Fruit fly (Drosophila melanogaster) whole organism, embryonic: ENCODE data around the gene yellow-e3.
A peak's percentile ranks its signal among the peaks of the same experiment; 100 is the strongest.

Experiments
- CG11695 ChIP-seq: fragments of 200-800 bp; sonication (Bioruptor generic); IDR thresholded peaks from 3 replicates; pipeline ENCODE4 v1.3.6; 2022; ENCODE audit warnings: missing biosample characterization, missing genetic modification characterization
- CG12769 ChIP-seq: fragments of 200-800 bp; sonication (Bioruptor generic); optimal IDR thresholded peaks from 2 replicates; lab custom pipeline; 2019; ENCODE audit warnings: missing biosample characterization, mild to moderate bottlenecking, missing genetic modification characterization, moderate library complexity
- CG12942 ChIP-seq: fragments of 200-800 bp; sonication (Bioruptor generic); optimal IDR thresholded peaks from 3 replicates; lab custom pipeline; 2016; ENCODE audit warnings: missing biosample characterization, missing genetic modification characterization
- CG13624 ChIP-seq: fragments of 200-800 bp; sonication (Bioruptor generic); optimal IDR thresholded peaks from 2 replicates; lab custom pipeline; 2016; ENCODE audit warnings: missing biosample characterization, missing genetic modification characterization
- CG13894 ChIP-seq: fragments of 200-800 bp; sonication (Bioruptor generic); optimal IDR thresholded peaks from 3 replicates; lab custom pipeline; 2018; ENCODE audit warnings: missing biosample characterization, mild to moderate bottlenecking, missing genetic modification characterization, moderate library complexity
- CG14050 ChIP-seq: fragments of 200-800 bp; sonication (Bioruptor generic); IDR thresholded peaks from 3 replicates; pipeline ENCODE4 v1.3.6; 2022; ENCODE audit warnings: missing biosample characterization, missing genetic modification characterization
- CG15479 ChIP-seq: fragments of 200-800 bp; sonication (Bioruptor generic); optimal IDR thresholded peaks from 3 replicates; lab custom pipeline; 2019; ENCODE audit warnings: missing biosample characterization, mild to moderate bottlenecking, missing genetic modification characterization, moderate library complexity
- CG15601 ChIP-seq: fragments of 200-800 bp; sonication (Bioruptor generic); optimal IDR thresholded peaks from 3 replicates; lab custom pipeline; 2019; ENCODE audit warnings: missing biosample characterization, mild to moderate bottlenecking, missing genetic modification characterization, moderate library complexity
- CG15696 ChIP-seq: fragments of 200-800 bp; sonication (Bioruptor generic); optimal IDR thresholded peaks from 2 replicates; lab custom pipeline; 2019; ENCODE audit warnings: missing biosample characterization, mild to moderate bottlenecking, missing genetic modification characterization, moderate library complexity
- CG1602 ChIP-seq: fragments of 200-800 bp; sonication (Bioruptor generic); optimal IDR thresholded peaks from 3 replicates; lab custom pipeline; 2016; ENCODE audit warnings: missing biosample characterization, missing genetic modification characterization
- CG16815 ChIP-seq: fragments of 200-800 bp; sonication (Bioruptor generic); optimal IDR thresholded peaks from 3 replicates; lab custom pipeline; 2017; ENCODE audit warnings: missing biosample characterization, mild to moderate bottlenecking, missing genetic modification characterization
- CG17829 ChIP-seq: fragments of 200-800 bp; optimal IDR thresholded peaks from 2 replicates; lab custom pipeline; 2019; ENCODE audit warnings: missing biosample characterization, mild to moderate bottlenecking, missing genetic modification characterization, moderate library complexity
- CG18262 ChIP-seq: fragments of 200-800 bp; optimal IDR thresholded peaks from 3 replicates; lab custom pipeline; 2019; ENCODE audit warnings: missing biosample characterization, mild to moderate bottlenecking, missing genetic modification characterization, moderate library complexity
- CG2712 ChIP-seq: fragments of 200-800 bp; optimal IDR thresholded peaks from 3 replicates; lab custom pipeline; 2019; ENCODE audit warnings: missing biosample characterization, mild to moderate bottlenecking, missing genetic modification characterization, moderate library complexity
- CG30403 ChIP-seq: fragments of 200-800 bp; sonication (Bioruptor generic); optimal IDR thresholded peaks from 3 replicates; lab custom pipeline; 2016; ENCODE audit warnings: missing biosample characterization, missing genetic modification characterization
- CG31441 ChIP-seq: fragments of 200-800 bp; sonication (Bioruptor generic); IDR thresholded peaks from 2 replicates; pipeline ENCODE4 v1.3.6; 2022; ENCODE audit warnings: missing biosample characterization, missing genetic modification characterization
- CG32772 ChIP-seq: fragments of 200-800 bp; sonication (Bioruptor generic); IDR thresholded peaks from 2 replicates; pipeline ENCODE4 v1.3.6; 2022; ENCODE audit warnings: missing biosample characterization, missing genetic modification characterization
- CG34224 ChIP-seq: fragments of 200-800 bp; sonication (Bioruptor generic); IDR thresholded peaks from 3 replicates; pipeline ENCODE4 v1.3.6; 2022; ENCODE audit warnings: missing biosample characterization, missing genetic modification characterization; ENCODE audit not compliant: partially characterized antibody
- CG7745 ChIP-seq: fragments of 200-800 bp; sonication (Bioruptor generic); optimal IDR thresholded peaks from 2 replicates; lab custom pipeline; 2018; ENCODE audit warnings: missing biosample characterization, mild to moderate bottlenecking, missing genetic modification characterization, moderate library complexity
- CG8359 ChIP-seq: fragments of 200-800 bp; sonication (Bioruptor generic); optimal IDR thresholded peaks from 2 replicates; lab custom pipeline; 2017; ENCODE audit warnings: missing biosample characterization, mild to moderate bottlenecking, missing genetic modification characterization, borderline replicate concordance
- CG8388 ChIP-seq: fragments of 200-800 bp; sonication (Bioruptor generic); optimal IDR thresholded peaks from 2 replicates; lab custom pipeline; 2019; ENCODE audit warnings: missing biosample characterization, mild to moderate bottlenecking, missing genetic modification characterization, moderate library complexity
- CoRest ChIP-seq: fragments of 200-800 bp; sonication (Bioruptor generic); optimal IDR thresholded peaks from 3 replicates; lab custom pipeline; 2018; ENCODE audit warnings: missing biosample characterization, mild to moderate bottlenecking, missing genetic modification characterization, moderate library complexity
- D19A ChIP-seq: fragments of 200-800 bp; optimal IDR thresholded peaks from 3 replicates; lab custom pipeline; 2019; ENCODE audit warnings: missing biosample characterization, mild to moderate bottlenecking, missing genetic modification characterization, moderate library complexity
- Dref ChIP-seq: fragments of 200-800 bp; sonication (Bioruptor generic); IDR thresholded peaks from 2 replicates; pipeline ENCODE4 v1.3.6; 2022; ENCODE audit warnings: missing biosample characterization, missing genetic modification characterization
- Ets97D ChIP-seq: fragments of 200-800 bp; sonication (Bioruptor generic); optimal IDR thresholded peaks from 3 replicates; lab custom pipeline; 2016; ENCODE audit warnings: missing biosample characterization, missing genetic modification characterization
- Hmx ChIP-seq: fragments of 200-800 bp; sonication (Bioruptor generic); optimal IDR thresholded peaks from 2 replicates; lab custom pipeline; 2016; ENCODE audit warnings: missing biosample characterization, missing genetic modification characterization
- MBD-R2 ChIP-seq: fragments of 200-800 bp; sonication (Bioruptor generic); IDR thresholded peaks from 2 replicates; pipeline ENCODE4 v1.3.6; 2022; ENCODE audit warnings: missing biosample characterization, missing genetic modification characterization
- Meics ChIP-seq: fragments of 200-800 bp; sonication (Bioruptor generic); optimal IDR thresholded peaks from 2 replicates; lab custom pipeline; 2017; ENCODE audit warnings: missing biosample characterization, mild to moderate bottlenecking, missing genetic modification characterization
- Oli ChIP-seq: fragments of 200-800 bp; sonication (Bioruptor generic); optimal IDR thresholded peaks from 2 replicates; lab custom pipeline; 2018; ENCODE audit warnings: missing biosample characterization, mild to moderate bottlenecking, missing genetic modification characterization, moderate library complexity
- Sox100B ChIP-seq: fragments of 200-800 bp; sonication (Bioruptor generic); optimal IDR thresholded peaks from 3 replicates; lab custom pipeline; 2018; ENCODE audit warnings: missing biosample characterization, mild to moderate bottlenecking, missing genetic modification characterization
- Tbp ChIP-seq: fragments of >200 bp; optimal IDR thresholded peaks from 2 replicates; lab custom pipeline; 2018; ENCODE audit warnings: missing biosample characterization, missing genetic modification characterization
- Xrp1 ChIP-seq: fragments of 200-800 bp; sonication (Bioruptor generic); IDR thresholded peaks from 2 replicates; pipeline ENCODE4 v1.3.6; 2022; ENCODE audit warnings: missing biosample characterization, missing genetic modification characterization
- ash1 ChIP-seq: fragments of 200-800 bp; sonication (Bioruptor generic); optimal IDR thresholded peaks from 2 replicates; lab custom pipeline; 2018; ENCODE audit warnings: missing biosample characterization, mild to moderate bottlenecking, missing genetic modification characterization
- bowl ChIP-seq: fragments of 200-800 bp; sonication (Bioruptor generic); IDR thresholded peaks from 2 replicates; pipeline ENCODE4 v1.3.6; 2022; ENCODE audit warnings: missing biosample characterization, missing genetic modification characterization
- dm ChIP-seq: fragments of 200-800 bp; sonication (Bioruptor generic); optimal IDR thresholded peaks from 3 replicates; lab custom pipeline; 2016; ENCODE audit warnings: missing biosample characterization, missing genetic modification characterization
- eyg ChIP-seq: fragments of 200-800 bp; sonication (Bioruptor generic); optimal IDR thresholded peaks from 3 replicates; lab custom pipeline; 2016; ENCODE audit warnings: missing biosample characterization, missing genetic modification characterization
- gcm ChIP-seq: fragments of 200-800 bp; sonication (Bioruptor generic); optimal IDR thresholded peaks from 2 replicates; lab custom pipeline; 2019; ENCODE audit warnings: missing biosample characterization, mild to moderate bottlenecking, missing genetic modification characterization, moderate library complexity
- grau ChIP-seq: fragments of 200-800 bp; optimal IDR thresholded peaks from 3 replicates; lab custom pipeline; 2019; ENCODE audit warnings: missing biosample characterization, mild to moderate bottlenecking, missing genetic modification characterization, moderate library complexity
- gsb-n ChIP-seq: fragments of 200-800 bp; sonication (Bioruptor generic); optimal IDR thresholded peaks from 3 replicates; lab custom pipeline; 2018; ENCODE audit warnings: missing biosample characterization, mild to moderate bottlenecking, missing genetic modification characterization
- pan ChIP-seq, 4 experiments: fragments of >200 bp in 3 of 4; fragments of 200-800 bp in 1 of 4; sonication (Bioruptor generic) in 1 of 4; optimal IDR thresholded peaks in 3 of 4; IDR thresholded peaks in 1 of 4; 2 replicates each; pipeline versions ENCODE4 v1.3.6 to Lab custom; 2017 to 2022; ENCODE audit warnings: missing biosample characterization in 2 of 4, missing genetic modification characterization in 2 of 4, mixed read lengths in 1 of 4
- run ChIP-seq: fragments of 200-800 bp; sonication (Bioruptor generic); optimal IDR thresholded peaks from 3 replicates; lab custom pipeline; 2018; ENCODE audit warnings: missing biosample characterization, mild to moderate bottlenecking, missing genetic modification characterization
- ssp ChIP-seq: fragments of 200-800 bp; sonication (Bioruptor generic); IDR thresholded peaks from 2 replicates; pipeline ENCODE4 v1.3.6; 2022; ENCODE audit warnings: missing biosample characterization, missing genetic modification characterization
- sug ChIP-seq: fragments of 200-800 bp; optimal IDR thresholded peaks from 2 replicates; lab custom pipeline; 2019; ENCODE audit warnings: missing biosample characterization, mild to moderate bottlenecking, missing genetic modification characterization, moderate library complexity
- tin ChIP-seq: fragments of 200-800 bp; sonication (Bioruptor generic); optimal IDR thresholded peaks from 3 replicates; lab custom pipeline; 2016; ENCODE audit warnings: missing biosample characterization, missing genetic modification characterization
- tll ChIP-seq, 2 experiments: fragments of 200-800 bp in 1 of 2; fragments of >200 bp in 1 of 2; sonication (Bioruptor generic) in 1 of 2; optimal IDR thresholded peaks; 2 replicates each; lab custom pipeline; 2017 to 2019; ENCODE audit warnings: missing biosample characterization in 2 of 2, missing genetic modification characterization in 2 of 2, mild to moderate bottlenecking in 1 of 2, moderate library complexity in 1 of 2
- tna ChIP-seq: fragments of 200-800 bp; sonication (Bioruptor generic); IDR thresholded peaks from 2 replicates; pipeline ENCODE4 v1.3.6; 2022; ENCODE audit warnings: missing biosample characterization, missing genetic modification characterization; ENCODE audit not compliant: partially characterized antibody
- toy ChIP-seq: fragments of 200-800 bp; sonication (Bioruptor generic); IDR thresholded peaks from 2 replicates; pipeline ENCODE4 v1.3.6; 2022; ENCODE audit warnings: missing biosample characterization, missing genetic modification characterization
- zen ChIP-seq: fragments of 200-800 bp; sonication (Bioruptor generic); optimal IDR thresholded peaks from 3 replicates; lab custom pipeline; 2018; ENCODE audit warnings: missing biosample characterization, mild to moderate bottlenecking, missing genetic modification characterization, moderate library complexity
- zf30C ChIP-seq: fragments of 200-800 bp; sonication (Bioruptor generic); optimal IDR thresholded peaks from 3 replicates; lab custom pipeline; 2018; ENCODE audit warnings: missing biosample characterization, mild to moderate bottlenecking, missing genetic modification characterization

The yellow-e3 gene

dm6 chr3R:13404841-13405441 lies at the start of gene yellow-e3:
yellow-e3 (minus strand) TSS chr3R:13404870.
- TF ChIP-seq Ets97D (GFP tag; lab: Kevin White, UChicago) (no peak), run (tag; lab: Kevin White, UChicago) (no peak), zf30C (peak; percentile 95), grau (peak; percentile 44), pan (optimal IDR thresholded peaks at IDR 0.05; lab: Kevin White, UChicago) (no peak), pan (GFP tag; optimal IDR thresholded peaks at IDR 0.05 in 1 of 2, IDR thresholded peaks at IDR 0.05 in 1 of 2) (no peak), tna (no peak), CG31441 (GFP tag; lab: Robert Waterston, UW) (0 out of 2 replicates have a peak, but pooled peaks have one; percentile 35), tll (GFP tag; optimal IDR thresholded peaks at IDR 0.05; lab: Kevin White, UChicago) (peak in 1 of 2 experiments; percentile 75), CG1602 (GFP tag; lab: Kevin White, UChicago) (peak; percentile 14), bowl (GFP tag; lab: Robert Waterston, UW) (no peak), eyg (GFP tag; lab: Kevin White, UChicago) (no peak), CG8388 (GFP tag; lab: Kevin White, UChicago) (no peak), ssp (GFP tag; lab: Robert Waterston, UW) (no peak), CG32772 (no peak), CG15696 (tag; lab: Kevin White, UChicago) (peak; percentile 90), CG16815 (GFP tag; lab: Kevin White, UChicago) (peak; percentile 41), CG15601 (tag; lab: Kevin White, UChicago) (peak; percentile 24), ash1 (GFP tag; lab: Kevin White, UChicago) (no peak), sug (tag; lab: Kevin White, UChicago) (no peak), CG11695 (no peak), CG13894 (tag; lab: Kevin White, UChicago) (no peak), CG17829 (tag; lab: Kevin White, UChicago) (peak; percentile 58), Hmx (GFP tag; lab: Kevin White, UChicago) (no peak), gcm (GFP tag; lab: Kevin White, UChicago) (peak; percentile 29), CG12942 (no peak), Dref (GFP tag; lab: Robert Waterston, UW) (no peak), gsb-n (peak; percentile 39), tin (GFP tag; lab: Kevin White, UChicago) (no peak), MBD-R2 (GFP tag; lab: Robert Waterston, UW) (no peak), Xrp1 (peak; percentile 72), CG30403 (GFP tag; lab: Kevin White, UChicago) (peak; percentile 16), Sox100B (no peak), CG7745 (tag; lab: Kevin White, UChicago) (peak; percentile 13), CG13624 (no peak), CG18262 (tag; lab: Kevin White, UChicago) (peak; percentile 68), CG34224 (no peak), Oli (tag; lab: Kevin White, UChicago) (no peak), CG15479 (GFP tag; lab: Kevin White, UChicago) (peak; percentile 84), CG2712 (tag; lab: Kevin White, UChicago) (peak; percentile 74), CoRest (tag; lab: Kevin White, UChicago) (peak; percentile 25), Tbp (GFP tag; lab: Kevin White, UChicago) (no peak), dm (GFP tag; lab: Kevin White, UChicago) (no peak), D19A (tag; lab: Kevin White, UChicago) (peak; percentile 59), CG14050 (no peak), Meics (GFP tag; lab: Kevin White, UChicago) (no peak), CG8359 (no peak), toy (GFP tag; lab: Robert Waterston, UW) (no peak), zen (tag; lab: Kevin White, UChicago) (peak; percentile 93), CG12769 (tag; lab: Kevin White, UChicago) (no peak)
